Fruit fly (Drosophila melanogaster) whole organism, embryonic: ENCODE results near the gene CG12106.

Experiments
- CG12104 ChIP-seq: fragments of 200-800 bp; sonication (Bioruptor generic); optimal IDR thresholded peaks from 3 replicates; lab custom pipeline; 2016; ENCODE audit warnings: missing biosample characterization, missing genetic modification characterization
- CG12769 ChIP-seq: fragments of 200-800 bp; sonication (Bioruptor generic); optimal IDR thresholded peaks from 2 replicates; lab custom pipeline; 2019; ENCODE audit warnings: missing biosample characterization, mild to moderate bottlenecking, missing genetic modification characterization, moderate library complexity
- CG13296 ChIP-seq: fragments of 200-800 bp; sonication (Bioruptor generic); optimal IDR thresholded peaks from 3 replicates; lab custom pipeline; 2018; ENCODE audit warnings: missing biosample characterization, mild to moderate bottlenecking, missing genetic modification characterization
- CG17186 ChIP-seq: fragments of 200-800 bp; sonication (Bioruptor generic); optimal IDR thresholded peaks from 3 replicates; lab custom pipeline; 2017; ENCODE audit warnings: missing biosample characterization, missing genetic modification reagents, missing genetic modification characterization
- CG18599 ChIP-seq: fragments of 200-800 bp; sonication (Bioruptor generic); optimal IDR thresholded peaks from 3 replicates; lab custom pipeline; 2017; ENCODE audit warnings: missing biosample characterization, missing genetic modification characterization, mild to moderate bottlenecking, moderate library complexity, missing genetic modification reagents
- CG2199 ChIP-seq: fragments of 200-800 bp; sonication (Bioruptor generic); IDR thresholded peaks from 3 replicates; pipeline ENCODE4 v1.3.6; 2022; ENCODE audit warnings: missing biosample characterization, missing genetic modification characterization
- CG2678 ChIP-seq: fragments of 200-800 bp; sonication (Bioruptor generic); optimal IDR thresholded peaks from 3 replicates; lab custom pipeline; 2019; ENCODE audit warnings: missing biosample characterization, mild to moderate bottlenecking, missing genetic modification characterization, moderate library complexity
- CG30403 ChIP-seq: fragments of 200-800 bp; sonication (Bioruptor generic); optimal IDR thresholded peaks from 3 replicates; lab custom pipeline; 2016; ENCODE audit warnings: missing biosample characterization, missing genetic modification characterization
- CG31224 ChIP-seq: fragments of 200-800 bp; sonication (Bioruptor generic); IDR thresholded peaks from 2 replicates; pipeline ENCODE4 v1.3.6; 2022; ENCODE audit warnings: missing biosample characterization, missing genetic modification characterization
- CG3995 ChIP-seq: fragments of 200-800 bp; sonication (Bioruptor generic); optimal IDR thresholded peaks from 3 replicates; lab custom pipeline; 2016; ENCODE audit warnings: missing biosample characterization, missing genetic modification characterization
- CG4360 ChIP-seq: fragments of 200-800 bp; sonication (Bioruptor generic); IDR thresholded peaks from 2 replicates; pipeline ENCODE4 v1.3.6; 2022; ENCODE audit warnings: missing biosample characterization, missing genetic modification characterization
- CG6854 ChIP-seq: fragments of 200-800 bp; sonication (Bioruptor generic); optimal IDR thresholded peaks from 3 replicates; lab custom pipeline; 2017; ENCODE audit warnings: missing biosample characterization, mild to moderate bottlenecking, missing genetic modification characterization
- CG7963 ChIP-seq: fragments of 200-800 bp; sonication (Bioruptor generic); IDR thresholded peaks from 3 replicates; pipeline ENCODE4 v1.3.6; 2022; ENCODE audit warnings: missing biosample characterization, missing genetic modification characterization; ENCODE audit not compliant: partially characterized antibody
- CG8290 ChIP-seq, 3 experiments: fragments of 200-800 bp; sonication (Bioruptor generic); optimal IDR thresholded peaks; 2 replicates each; lab custom pipeline; 2016 to 2019; ENCODE audit warnings: missing biosample characterization in 3 of 3, missing genetic modification characterization in 3 of 3, mild to moderate bottlenecking in 2 of 3, moderate library complexity in 1 of 3
- CG9437 ChIP-seq: fragments of 200-800 bp; sonication (Bioruptor generic); optimal IDR thresholded peaks from 2 replicates; lab custom pipeline; 2018; ENCODE audit warnings: missing biosample characterization, mild to moderate bottlenecking, missing genetic modification characterization
- CG9932 ChIP-seq: fragments of 200-800 bp; sonication (Bioruptor generic); IDR thresholded peaks from 2 replicates; pipeline ENCODE4 v1.3.6; 2022; ENCODE audit warnings: missing biosample characterization, missing genetic modification characterization
- Doc2 ChIP-seq: fragments of 200-800 bp; sonication (Bioruptor generic); IDR thresholded peaks from 2 replicates; pipeline ENCODE4 v1.3.6; 2022; ENCODE audit warnings: missing biosample characterization, missing genetic modification characterization
- Doc3 ChIP-seq: fragments of 200-800 bp; sonication (Bioruptor generic); IDR thresholded peaks from 3 replicates; pipeline ENCODE4 v1.3.6; 2022; ENCODE audit warnings: missing biosample characterization, missing genetic modification characterization; ENCODE audit not compliant: partially characterized antibody
- Jarid2 ChIP-seq: fragments of 200-800 bp; sonication (Bioruptor generic); optimal IDR thresholded peaks from 3 replicates; lab custom pipeline; 2017; ENCODE audit warnings: mild to moderate bottlenecking, missing biosample characterization, missing genetic modification reagents, missing genetic modification characterization
- Lim3 ChIP-seq: fragments of 200-800 bp; sonication (Bioruptor generic); IDR thresholded peaks from 2 replicates; pipeline ENCODE4 v1.3.6; 2022; ENCODE audit warnings: missing biosample characterization, missing genetic modification characterization
- NC2β ChIP-seq: fragments of 200-800 bp; sonication (Bioruptor generic); optimal IDR thresholded peaks from 2 replicates; lab custom pipeline; 2016; ENCODE audit warnings: missing biosample characterization, missing genetic modification characterization
- NFAT ChIP-seq: fragments of 200-800 bp; sonication (Bioruptor generic); IDR thresholded peaks from 2 replicates; pipeline ENCODE4 v1.3.6; 2022; ENCODE audit warnings: missing biosample characterization, missing genetic modification characterization
- NfI ChIP-seq: fragments of 200-800 bp; sonication (Bioruptor generic); optimal IDR thresholded peaks from 3 replicates; lab custom pipeline; 2018; ENCODE audit warnings: missing biosample characterization, mild to moderate bottlenecking, missing genetic modification characterization, moderate library complexity
- Side ChIP-seq: fragments of 200-800 bp; sonication (Bioruptor generic); optimal IDR thresholded peaks from 2 replicates; lab custom pipeline; 2016; ENCODE audit warnings: missing biosample characterization, missing genetic modification characterization
- Xrp1 ChIP-seq: fragments of 200-800 bp; sonication (Bioruptor generic); IDR thresholded peaks from 2 replicates; pipeline ENCODE4 v1.3.6; 2022; ENCODE audit warnings: missing biosample characterization, missing genetic modification characterization
- amos ChIP-seq: fragments of 200-800 bp; sonication (Bioruptor generic); IDR thresholded peaks from 2 replicates; pipeline ENCODE4 v1.3.6; 2022; ENCODE audit warnings: missing biosample characterization, missing genetic modification characterization; ENCODE audit not compliant: partially characterized antibody
- ash1 ChIP-seq: fragments of 200-800 bp; sonication (Bioruptor generic); optimal IDR thresholded peaks from 2 replicates; lab custom pipeline; 2018; ENCODE audit warnings: missing biosample characterization, mild to moderate bottlenecking, missing genetic modification characterization
- ato ChIP-seq: fragments of 200-800 bp; sonication (Bioruptor generic); IDR thresholded peaks from 2 replicates; pipeline ENCODE4 v1.3.6; 2022; ENCODE audit warnings: missing biosample characterization, missing genetic modification characterization; ENCODE audit not compliant: partially characterized antibody
- croc ChIP-seq: fragments of 200-800 bp; sonication (Bioruptor generic); conservative IDR thresholded peaks from 3 replicates; pipeline ENCODE4 v1.3.6; 2022; ENCODE audit warnings: missing biosample characterization, missing genetic modification characterization
- cwo ChIP-seq: fragments of 200-800 bp; sonication (Bioruptor generic); optimal IDR thresholded peaks from 3 replicates; lab custom pipeline; 2017; ENCODE audit warnings: missing biosample characterization, missing genetic modification characterization, mild to moderate bottlenecking, moderate library complexity, missing genetic modification reagents
- dmrt99B ChIP-seq: fragments of 200-800 bp; sonication (Bioruptor generic); optimal IDR thresholded peaks from 2 replicates; lab custom pipeline; 2018; ENCODE audit warnings: missing biosample characterization, mild to moderate bottlenecking, missing genetic modification characterization, moderate library complexity
- emc ChIP-seq: fragments of 200-800 bp; sonication (Bioruptor generic); optimal IDR thresholded peaks from 2 replicates; lab custom pipeline; 2016; ENCODE audit warnings: missing biosample characterization, missing genetic modification characterization
- ems ChIP-seq: fragments of 200-800 bp; sonication (Bioruptor generic); optimal IDR thresholded peaks from 3 replicates; lab custom pipeline; 2016; ENCODE audit warnings: missing biosample characterization, missing genetic modification characterization
- gro ChIP-seq: fragments of 200-800 bp; sonication (Bioruptor generic); optimal IDR thresholded peaks from 2 replicates; lab custom pipeline; 2016; ENCODE audit warnings: missing biosample characterization, missing genetic modification characterization
- gsb-n ChIP-seq: fragments of 200-800 bp; sonication (Bioruptor generic); optimal IDR thresholded peaks from 3 replicates; lab custom pipeline; 2018; ENCODE audit warnings: missing biosample characterization, mild to moderate bottlenecking, missing genetic modification characterization
- ham ChIP-seq: fragments of 200-800 bp; sonication (Bioruptor generic); IDR thresholded peaks from 2 replicates; pipeline ENCODE4 v1.3.6; 2022; ENCODE audit warnings: missing biosample characterization, missing genetic modification characterization
- hbn ChIP-seq: fragments of 200-800 bp; sonication (Bioruptor generic); IDR thresholded peaks from 2 replicates; pipeline ENCODE4 v1.3.6; 2022; ENCODE audit warnings: missing biosample characterization, missing genetic modification characterization; ENCODE audit not compliant: partially characterized antibody
- hth ChIP-seq: fragments of >200 bp; optimal IDR thresholded peaks from 2 replicates; lab custom pipeline; 2017; ENCODE audit warnings: inconsistent platforms
- inv ChIP-seq: fragments of 200-800 bp; sonication (Bioruptor generic); IDR thresholded peaks from 2 replicates; pipeline ENCODE4 v1.3.6; 2022; ENCODE audit warnings: missing biosample characterization, missing genetic modification characterization; ENCODE audit not compliant: partially characterized antibody
- jumu ChIP-seq: fragments of 200-800 bp; sonication (Bioruptor generic); optimal IDR thresholded peaks from 3 replicates; lab custom pipeline; 2016; ENCODE audit warnings: missing biosample characterization, missing genetic modification characterization
- knrl ChIP-seq: fragments of 200-800 bp; sonication (Bioruptor generic); IDR thresholded peaks from 3 replicates; pipeline ENCODE4 v1.3.6; 2022; ENCODE audit warnings: missing biosample characterization, missing genetic modification characterization; ENCODE audit not compliant: partially characterized antibody
- mirr ChIP-seq: fragments of 200-800 bp; sonication (Bioruptor generic); optimal IDR thresholded peaks from 3 replicates; lab custom pipeline; 2018; ENCODE audit warnings: missing biosample characterization, mild to moderate bottlenecking, missing genetic modification characterization
- org-1 ChIP-seq: fragments of 200-800 bp; sonication (Bioruptor generic); optimal IDR thresholded peaks from 2 replicates; lab custom pipeline; 2017; ENCODE audit warnings: missing biosample characterization, missing genetic modification characterization
- pan ChIP-seq, 4 experiments: fragments of >200 bp in 3 of 4; fragments of 200-800 bp in 1 of 4; sonication (Bioruptor generic) in 1 of 4; optimal IDR thresholded peaks in 3 of 4; IDR thresholded peaks in 1 of 4; 2 replicates each; pipeline versions ENCODE4 v1.3.6 to Lab custom; 2017 to 2022; ENCODE audit warnings: missing biosample characterization in 2 of 4, missing genetic modification characterization in 2 of 4, mixed read lengths in 1 of 4
- pzg ChIP-seq: fragments of 200-800 bp; sonication (Bioruptor generic); optimal IDR thresholded peaks from 3 replicates; lab custom pipeline; 2018; ENCODE audit warnings: missing biosample characterization, mild to moderate bottlenecking, missing genetic modification characterization, moderate library complexity
- ranshi ChIP-seq: fragments of 200-800 bp; sonication (Bioruptor generic); IDR thresholded peaks from 2 replicates; pipeline ENCODE4 v1.3.6; 2022; ENCODE audit warnings: missing biosample characterization, missing genetic modification characterization
- sna ChIP-seq: fragments of 200-800 bp; sonication (Bioruptor generic); IDR thresholded peaks from 2 replicates; pipeline ENCODE4 v1.3.6; 2022; ENCODE audit warnings: missing biosample characterization, missing genetic modification characterization; ENCODE audit not compliant: partially characterized antibody
- stwl ChIP-seq: fragments of 200-800 bp; sonication (Bioruptor generic); optimal IDR thresholded peaks from 3 replicates; lab custom pipeline; 2018; ENCODE audit warnings: missing biosample characterization, mild to moderate bottlenecking, missing genetic modification characterization, moderate library complexity
- tna ChIP-seq: fragments of 200-800 bp; sonication (Bioruptor generic); IDR thresholded peaks from 2 replicates; pipeline ENCODE4 v1.3.6; 2022; ENCODE audit warnings: missing biosample characterization, missing genetic modification characterization; ENCODE audit not compliant: partially characterized antibody
- vvl ChIP-seq: fragments of 200-800 bp; sonication (Bioruptor generic); IDR thresholded peaks from 2 replicates; pipeline ENCODE4 v1.3.6; 2022; ENCODE audit warnings: missing biosample characterization, missing genetic modification characterization

CG12106 gene

dm6 chrX:9163110-9163509, 30.6 kb upstream of the CG12106 start, which contains the start of gene mei-P26 (continued):
- TF ChIP-seq amos (GFP tag; lab: Robert Waterston, UW): peak; percentile 92
- TF ChIP-seq vvl (GFP tag; lab: Robert Waterston, UW): no peak
- TF ChIP-seq ems: no peak
- TF ChIP-seq CG12769: no peak
- TF ChIP-seq pan (optimal IDR thresholded peaks at IDR 0.05; lab: Kevin White, UChicago): no peak
- TF ChIP-seq pan (GFP tag; optimal IDR thresholded peaks at IDR 0.05 in 1 of 2, IDR thresholded peaks at IDR 0.05 in 1 of 2): no peak
- TF ChIP-seq cwo (GFP tag; lab: Kevin White, UChicago): no peak
- TF ChIP-seq Lim3 (GFP tag; lab: Robert Waterston, UW): no peak
- TF ChIP-seq Doc3 (GFP tag; lab: Robert Waterston, UW): peak; percentile 61
- TF ChIP-seq CG2678 (tag; lab: Kevin White, UChicago): no peak
- TF ChIP-seq stwl (tag; lab: Kevin White, UChicago): peak; percentile 45
- no peak for TF ChIP-seq NfI (GFP tag; lab: Kevin White, UChicago)
- TF ChIP-seq org-1 (GFP tag; lab: Kevin White, UChicago): no peak
- no peak for TF ChIP-seq ranshi (GFP tag; lab: Robert Waterston, UW)
- TF ChIP-seq CG6854 (GFP tag; lab: Kevin White, UChicago): no peak
- peak; percentile 83 for TF ChIP-seq knrl (GFP tag; lab: Robert Waterston, UW)
- no peak for TF ChIP-seq Jarid2 (GFP tag; lab: Kevin White, UChicago)
- no peak for TF ChIP-seq CG18599 (GFP tag; lab: Kevin White, UChicago)
- no peak for TF ChIP-seq Xrp1
- TF ChIP-seq gsb-n (tag; lab: Kevin White, UChicago): no peak
- peak; percentile 44 for TF ChIP-seq CG9437 (GFP tag; lab: Kevin White, UChicago)
- no peak for TF ChIP-seq CG8290 (GFP tag; optimal IDR thresholded peaks at IDR 0.05; lab: Kevin White, UChicago)
- TF ChIP-seq CG8290 (tag; optimal IDR thresholded peaks at IDR 0.05; lab: Kevin White, UChicago): peak in 1 of 2 experiments; percentile 38
- no peak for TF ChIP-seq CG17186 (GFP tag; lab: Kevin White, UChicago)
- peak; percentile 72 for TF ChIP-seq tna (GFP tag; lab: Robert Waterston, UW)
- no peak for TF ChIP-seq hth
- peak; percentile 76 for TF ChIP-seq hbn (GFP tag; lab: Robert Waterston, UW)
- TF ChIP-seq CG12104 (GFP tag; lab: Kevin White, UChicago): no peak
- peak; percentile 51 for TF ChIP-seq CG3995 (GFP tag; lab: Kevin White, UChicago)
- peak; percentile 1 for TF ChIP-seq Side (GFP tag; lab: Kevin White, UChicago)
- TF ChIP-seq NC2β (GFP tag; lab: Kevin White, UChicago): no peak
- no peak for TF ChIP-seq CG30403 (GFP tag; lab: Kevin White, UChicago)
- TF ChIP-seq croc: no peak
- TF ChIP-seq dmrt99B (tag; lab: Kevin White, UChicago): no peak
- no peak for TF ChIP-seq emc
- TF ChIP-seq Doc2 (GFP tag; lab: Robert Waterston, UW): no peak
- TF ChIP-seq CG7963: peak; percentile 84
- peak; percentile 78 for TF ChIP-seq inv (GFP tag; lab: Robert Waterston, UW)
- TF ChIP-seq pzg (GFP tag; lab: Kevin White, UChicago): peak; percentile 49
- TF ChIP-seq CG4360 (GFP tag; lab: Robert Waterston, UW): no peak
- TF ChIP-seq NFAT (GFP tag; lab: Robert Waterston, UW): no peak
- TF ChIP-seq jumu (GFP tag; lab: Kevin White, UChicago): no peak
- TF ChIP-seq ato (GFP tag; lab: Robert Waterston, UW): peak; percentile 79
- no peak for TF ChIP-seq CG31224 (GFP tag; lab: Robert Waterston, UW)
- no peak for TF ChIP-seq ash1 (GFP tag; lab: Kevin White, UChicago)
- no peak for TF ChIP-seq CG2199 (GFP tag; lab: Robert Waterston, UW)
- TF ChIP-seq CG9932 (GFP tag; lab: Robert Waterston, UW): peak; percentile 17; the same call in 1 of the 2 replicates
- TF ChIP-seq CG13296 (GFP tag; lab: Kevin White, UChicago): peak; percentile 21
- TF ChIP-seq sna (GFP tag; lab: Robert Waterston, UW): peak; percentile 60; the same call in 1 of the 2 replicates
- TF ChIP-seq gro (GFP tag; lab: Kevin White, UChicago): no peak
- TF ChIP-seq mirr: no peak
- no peak for TF ChIP-seq ham (GFP tag; lab: Robert Waterston, UW)
